Worm (Caenorhabditis elegans): ENCODE data around the gene T08D10.3.

The T08D10.3 gene

ce11 chrX:11964555-11964954 is 9.3 kb downstream of the T08D10.3 start:
- TF ChIP-seq elt-3 (tag; optimal IDR thresholded peaks at IDR 0.05): peak in 5 of 6 experiments; percentile 14 to 93 (median 86)
- TF ChIP-seq nhr-19 (GFP tag; conservative IDR thresholded peaks at IDR 0.05): peak; percentile 3; the same call in 1 of the 2 replicates
- TF ChIP-seq C04F5.9 (tag; optimal IDR thresholded peaks at IDR 0.05): no peak
- TF ChIP-seq pqm-1 (tag; optimal IDR thresholded peaks at IDR 0.05): peak; percentile 55
- TF ChIP-seq elt-2 (tag; optimal IDR thresholded peaks at IDR 0.05): peak; percentile 67
- TF ChIP-seq lin-14 (GFP tag; optimal IDR thresholded peaks at IDR 0.05): peak; percentile 47
- TF ChIP-seq sox-4 (tag; optimal IDR thresholded peaks at IDR 0.05): no peak
- TF ChIP-seq lir-3 (tag; optimal IDR thresholded peaks at IDR 0.05; ENCODE audit: poor library complexity): no peak
- peak; percentile 38 for TF ChIP-seq nhr-71 (tag; optimal IDR thresholded peaks at IDR 0.05)
- TF ChIP-seq lsy-2 (tag; optimal IDR thresholded peaks at IDR 0.05): peak in 1 of 2 experiments; percentile 2
- no peak for TF ChIP-seq ceh-63 (GFP tag; optimal IDR thresholded peaks at IDR 0.05)

ce11 chrX:11965163-11965562 is 9.9 kb downstream of the T08D10.3 start:
- TF ChIP-seq mep-1 (tag; optimal IDR thresholded peaks at IDR 0.05) (no peak), unc-62 (GFP tag; optimal IDR thresholded peaks at IDR 0.05) (no peak), grh-1 (GFP tag; IDR thresholded peaks at IDR 0.05) (peak; percentile 65; the same call in 1 of the 2 replicates), xbp-1 (tag; optimal IDR thresholded peaks at IDR 0.05) (no peak), lir-3 (tag; optimal IDR thresholded peaks at IDR 0.05; ENCODE audit: poor library complexity) (no peak), lsy-2 (tag; optimal IDR thresholded peaks at IDR 0.05) (no peak), alr-1 (tag; optimal IDR thresholded peaks at IDR 0.05; ENCODE audit: borderline replicate concordance) (no peak), ceh-63 (GFP tag; optimal IDR thresholded peaks at IDR 0.05) (no peak), snu-23 (GFP tag; optimal IDR thresholded peaks at IDR 0.05) (peak; percentile 13), ceh-90 (tag; optimal IDR thresholded peaks at IDR 0.05) (no peak), nhr-20 (tag; optimal IDR thresholded peaks at IDR 0.05) (peak; percentile 64), nhr-28 (tag; optimal IDR thresholded peaks at IDR 0.05) (no peak), nhr-71 (tag; optimal IDR thresholded peaks at IDR 0.05) (peak; percentile 13), lin-39 (tag; optimal IDR thresholded peaks at IDR 0.05) (no peak), aha-1 (tag; optimal IDR thresholded peaks at IDR 0.05) (no peak), elt-3 (tag; optimal IDR thresholded peaks at IDR 0.05) (peak in 2 of 6 experiments; percentile 22 to 81), lin-35 (GFP tag; optimal IDR thresholded peaks at IDR 0.05) (peak in 1 of 2 experiments; percentile 40), blmp-1 (tag; optimal IDR thresholded peaks at IDR 0.05) (no peak), ztf-11 (tag; optimal IDR thresholded peaks at IDR 0.05) (no peak), fkh-8 (tag; optimal IDR thresholded peaks at IDR 0.05) (no peak), tlp-1 (tag; optimal IDR thresholded peaks at IDR 0.05) (no peak), tbx-2 (tag; optimal IDR thresholded peaks at IDR 0.05) (peak; percentile 24), elt-2 (tag; optimal IDR thresholded peaks at IDR 0.05) (no peak), fkh-10 (GFP tag; optimal IDR thresholded peaks at IDR 0.05) (no peak), unc-130 (tag; optimal IDR thresholded peaks at IDR 0.05) (no peak), nhr-85 (tag) (peak; percentile 84), nhr-237 (tag; optimal IDR thresholded peaks at IDR 0.05) (no peak), unc-30 (tag; optimal IDR thresholded peaks at IDR 0.05) (no peak), swsn-7 (tag; optimal IDR thresholded peaks at IDR 0.05) (no peak), vab-15 (tag; optimal IDR thresholded peaks at IDR 0.05) (no peak), efl-3 (GFP tag; optimal IDR thresholded peaks at IDR 0.05) (no peak), sptf-1 (tag; optimal IDR thresholded peaks at IDR 0.05) (no peak), sup-37 (GFP tag; optimal IDR thresholded peaks at IDR 0.05) (no peak), ama-1 (optimal IDR thresholded peaks at IDR 0.05) (no peak), pag-3 (tag; optimal IDR thresholded peaks at IDR 0.05; ENCODE audit: borderline replicate concordance, insufficient read depth) (no peak), lin-15B (tag; optimal IDR thresholded peaks at IDR 0.05) (no peak), C34B4.2 (tag; optimal IDR thresholded peaks at IDR 0.05) (no peak), lin-14 (GFP tag; optimal IDR thresholded peaks at IDR 0.05) (peak; percentile 53), zip-4 (GFP tag; optimal IDR thresholded peaks at IDR 0.05) (no peak), ceh-82 (tag; optimal IDR thresholded peaks at IDR 0.05) (no peak), pqm-1 (tag; optimal IDR thresholded peaks at IDR 0.05) (no peak), mdl-1 (tag; optimal IDR thresholded peaks at IDR 0.05) (peak in 1 of 2 experiments; percentile 1), nhr-47 (tag; optimal IDR thresholded peaks at IDR 0.05) (no peak), nhr-19 (GFP tag; conservative IDR thresholded peaks at IDR 0.05) (peak; percentile 10), nhr-84 (tag; optimal IDR thresholded peaks at IDR 0.05) (no peak), mef-2 (tag; optimal IDR thresholded peaks at IDR 0.05) (no peak), nhr-76 (tag; optimal IDR thresholded peaks at IDR 0.05) (no peak)
